Fruit fly (Drosophila melanogaster) whole organism, embryonic: ENCODE measurements around the gene eco.

ENCODE experiments used
- Blimp-1 ChIP-seq: fragments of 200-800 bp; sonication (Bioruptor generic); optimal IDR thresholded peaks from 3 replicates; lab custom pipeline; 2018; ENCODE audit warnings: missing biosample characterization, missing genetic modification characterization, mild to moderate bottlenecking, moderate library complexity, missing genetic modification reagents
- Bteb2 ChIP-seq: fragments of 200-800 bp; sonication (Bioruptor generic); optimal IDR thresholded peaks from 2 replicates; lab custom pipeline; 2016; ENCODE audit warnings: missing biosample characterization, missing genetic modification characterization
- CG10147 ChIP-seq: fragments of 200-800 bp; sonication (Bioruptor generic); optimal IDR thresholded peaks from 2 replicates; lab custom pipeline; 2019; ENCODE audit warnings: missing biosample characterization, mild to moderate bottlenecking, missing genetic modification characterization, moderate library complexity
- CG10462 ChIP-seq: fragments of 200-800 bp; sonication (Bioruptor generic); optimal IDR thresholded peaks from 2 replicates; lab custom pipeline; 2016; ENCODE audit warnings: missing biosample characterization, missing genetic modification characterization
- CG11504 ChIP-seq: fragments of 200-800 bp; sonication (Bioruptor generic); optimal IDR thresholded peaks from 3 replicates; lab custom pipeline; 2019; ENCODE audit warnings: missing biosample characterization, mild to moderate bottlenecking, missing genetic modification characterization, moderate library complexity
- CG11560 ChIP-seq: fragments of 200-800 bp; sonication (Bioruptor generic); IDR thresholded peaks from 3 replicates; pipeline ENCODE4 v1.3.6; 2022; ENCODE audit warnings: missing biosample characterization, missing genetic modification characterization
- CG12299 ChIP-seq: fragments of 200-800 bp; sonication (Bioruptor generic); optimal IDR thresholded peaks from 2 replicates; lab custom pipeline; 2018; ENCODE audit warnings: missing biosample characterization, mild to moderate bottlenecking, missing genetic modification characterization
- CG12769 ChIP-seq: fragments of 200-800 bp; sonication (Bioruptor generic); optimal IDR thresholded peaks from 2 replicates; lab custom pipeline; 2019; ENCODE audit warnings: missing biosample characterization, mild to moderate bottlenecking, missing genetic modification characterization, moderate library complexity
- CG14965 ChIP-seq: fragments of 200-800 bp; sonication (Bioruptor generic); optimal IDR thresholded peaks from 2 replicates; lab custom pipeline; 2016; ENCODE audit warnings: missing biosample characterization, missing genetic modification characterization, borderline replicate concordance
- CG15514 ChIP-seq: fragments of 200-800 bp; sonication (Bioruptor generic); optimal IDR thresholded peaks from 3 replicates; lab custom pipeline; 2017; ENCODE audit warnings: missing biosample characterization, missing genetic modification characterization, mild to moderate bottlenecking, moderate library complexity, missing genetic modification reagents
- CG18599 ChIP-seq: fragments of 200-800 bp; sonication (Bioruptor generic); optimal IDR thresholded peaks from 3 replicates; lab custom pipeline; 2017; ENCODE audit warnings: missing biosample characterization, missing genetic modification characterization, mild to moderate bottlenecking, moderate library complexity, missing genetic modification reagents
- CG2678 ChIP-seq: fragments of 200-800 bp; sonication (Bioruptor generic); optimal IDR thresholded peaks from 3 replicates; lab custom pipeline; 2019; ENCODE audit warnings: missing biosample characterization, mild to moderate bottlenecking, missing genetic modification characterization, moderate library complexity
- CG2875 ChIP-seq: fragments of 200-800 bp; sonication (Bioruptor generic); optimal IDR thresholded peaks from 2 replicates; lab custom pipeline; 2017; ENCODE audit warnings: missing biosample characterization, mild to moderate bottlenecking, missing genetic modification characterization, missing genetic modification reagents
- CG30020 ChIP-seq: fragments of 200-800 bp; optimal IDR thresholded peaks from 2 replicates; lab custom pipeline; 2019; ENCODE audit warnings: missing biosample characterization, mild to moderate bottlenecking, missing genetic modification characterization, moderate library complexity
- CG30403 ChIP-seq: fragments of 200-800 bp; sonication (Bioruptor generic); optimal IDR thresholded peaks from 3 replicates; lab custom pipeline; 2016; ENCODE audit warnings: missing biosample characterization, missing genetic modification characterization
- CG31441 ChIP-seq: fragments of 200-800 bp; sonication (Bioruptor generic); IDR thresholded peaks from 2 replicates; pipeline ENCODE4 v1.3.6; 2022; ENCODE audit warnings: missing biosample characterization, missing genetic modification characterization
- CG32767 ChIP-seq: fragments of 200-800 bp; sonication (Bioruptor generic); IDR thresholded peaks from 2 replicates; pipeline ENCODE4 v1.3.6; 2022; ENCODE audit warnings: missing biosample characterization, missing genetic modification characterization
- CG6654 ChIP-seq: fragments of 200-800 bp; sonication (Bioruptor generic); optimal IDR thresholded peaks from 2 replicates; lab custom pipeline; 2017; ENCODE audit warnings: missing biosample characterization, mild to moderate bottlenecking, missing genetic modification characterization
- CG6791 ChIP-seq: fragments of 200-800 bp; sonication (Bioruptor generic); IDR thresholded peaks from 3 replicates; pipeline ENCODE4 v1.3.6; 2022; ENCODE audit warnings: missing biosample characterization, missing genetic modification characterization; ENCODE audit not compliant: partially characterized antibody
- CG7357 ChIP-seq: fragments of 200-800 bp; sonication (Bioruptor generic); IDR thresholded peaks from 3 replicates; pipeline ENCODE4 v1.3.6; 2022; ENCODE audit warnings: missing biosample characterization, missing genetic modification characterization
- CG7372 ChIP-seq: fragments of 200-800 bp; sonication (Bioruptor generic); IDR thresholded peaks from 2 replicates; pipeline ENCODE4 v1.3.6; 2022; ENCODE audit warnings: missing biosample characterization, missing genetic modification characterization
- CG7556 ChIP-seq: fragments of 200-800 bp; sonication (Bioruptor generic); optimal IDR thresholded peaks from 2 replicates; lab custom pipeline; 2017; ENCODE audit warnings: missing biosample characterization, mild to moderate bottlenecking, missing genetic modification characterization
- CG7839 ChIP-seq: fragments of 200-800 bp; sonication (Bioruptor generic); optimal IDR thresholded peaks from 3 replicates; lab custom pipeline; 2018; ENCODE audit warnings: missing biosample characterization, mild to moderate bottlenecking, missing genetic modification characterization, moderate library complexity
- CG9727 ChIP-seq: fragments of 200-800 bp; sonication (Bioruptor generic); optimal IDR thresholded peaks from 3 replicates; lab custom pipeline; 2017; ENCODE audit warnings: missing biosample characterization, mild to moderate bottlenecking, missing genetic modification characterization
- Dad ChIP-seq: fragments of 200-800 bp; sonication (Bioruptor generic); optimal IDR thresholded peaks from 3 replicates; lab custom pipeline; 2016; ENCODE audit warnings: missing biosample characterization, missing genetic modification characterization
- Fer1 ChIP-seq: fragments of 200-800 bp; sonication (Bioruptor generic); optimal IDR thresholded peaks from 2 replicates; lab custom pipeline; 2017; ENCODE audit warnings: missing biosample characterization, mild to moderate bottlenecking, missing genetic modification characterization
- Gug ChIP-seq: fragments of 200-800 bp; sonication (Bioruptor generic); IDR thresholded peaks from 4 replicates; pipeline ENCODE4 v1.3.6; 2022; ENCODE audit warnings: missing biosample characterization, missing genetic modification characterization
- Hr51 ChIP-seq, 2 experiments: fragments of 200-800 bp; sonication (Bioruptor generic); optimal IDR thresholded peaks; 2 replicates in 1 of 2; 3 replicates in 1 of 2; lab custom pipeline; 2016 to 2018; ENCODE audit warnings: missing biosample characterization in 2 of 2, missing genetic modification characterization in 2 of 2, mild to moderate bottlenecking in 1 of 2, moderate library complexity in 1 of 2
- Jarid2 ChIP-seq: fragments of 200-800 bp; sonication (Bioruptor generic); optimal IDR thresholded peaks from 3 replicates; lab custom pipeline; 2017; ENCODE audit warnings: mild to moderate bottlenecking, missing biosample characterization, missing genetic modification reagents, missing genetic modification characterization
- Kr ChIP-seq: fragments of 200-800 bp; sonication (Bioruptor generic); optimal IDR thresholded peaks from 2 replicates; lab custom pipeline; 2017; ENCODE audit warnings: missing biosample characterization, mild to moderate bottlenecking, missing genetic modification characterization
- Nf-YC ChIP-seq: fragments of 200-800 bp; optimal IDR thresholded peaks from 3 replicates; lab custom pipeline; 2019; ENCODE audit warnings: missing biosample characterization, mild to moderate bottlenecking, missing genetic modification characterization, moderate library complexity
- Pdp1 ChIP-seq, 2 experiments: fragments of 200-800 bp; sonication (Bioruptor generic); optimal IDR thresholded peaks; 3 replicates each; lab custom pipeline; 2016; ENCODE audit warnings: missing biosample characterization in 2 of 2, missing genetic modification characterization in 2 of 2, mild to moderate bottlenecking in 1 of 2, moderate library complexity in 1 of 2
- Ptx1 ChIP-seq: fragments of 200-800 bp; sonication (Bioruptor generic); IDR thresholded peaks from 2 replicates; pipeline ENCODE4 v1.3.6; 2022; ENCODE audit warnings: missing biosample characterization, missing genetic modification characterization
- Sox100B ChIP-seq: fragments of 200-800 bp; sonication (Bioruptor generic); optimal IDR thresholded peaks from 3 replicates; lab custom pipeline; 2018; ENCODE audit warnings: missing biosample characterization, mild to moderate bottlenecking, missing genetic modification characterization
- Sox102F ChIP-seq: fragments of 200-800 bp; sonication (Bioruptor generic); optimal IDR thresholded peaks from 2 replicates; lab custom pipeline; 2018; ENCODE audit warnings: missing biosample characterization, mild to moderate bottlenecking, missing genetic modification characterization, moderate library complexity
- cwo ChIP-seq: fragments of 200-800 bp; sonication (Bioruptor generic); optimal IDR thresholded peaks from 3 replicates; lab custom pipeline; 2017; ENCODE audit warnings: missing biosample characterization, missing genetic modification characterization, mild to moderate bottlenecking, moderate library complexity, missing genetic modification reagents
- dmrt99B ChIP-seq: fragments of 200-800 bp; sonication (Bioruptor generic); optimal IDR thresholded peaks from 2 replicates; lab custom pipeline; 2018; ENCODE audit warnings: missing biosample characterization, mild to moderate bottlenecking, missing genetic modification characterization, moderate library complexity
- exex ChIP-seq: fragments of 200-800 bp; sonication (Bioruptor generic); optimal IDR thresholded peaks from 4 replicates; lab custom pipeline; 2018; ENCODE audit warnings: missing biosample characterization, mild to moderate bottlenecking, missing genetic modification characterization, moderate library complexity
- gce ChIP-seq: fragments of 200-800 bp; sonication (Bioruptor generic); IDR thresholded peaks from 3 replicates; pipeline ENCODE4 v1.3.6; 2022; ENCODE audit warnings: missing biosample characterization, missing genetic modification characterization
- gem ChIP-seq: fragments of 200-800 bp; sonication (Bioruptor generic); optimal IDR thresholded peaks from 2 replicates; lab custom pipeline; 2019; ENCODE audit warnings: missing biosample characterization, mild to moderate bottlenecking, missing genetic modification characterization, moderate library complexity
- mirr ChIP-seq: fragments of 200-800 bp; sonication (Bioruptor generic); optimal IDR thresholded peaks from 3 replicates; lab custom pipeline; 2018; ENCODE audit warnings: missing biosample characterization, mild to moderate bottlenecking, missing genetic modification characterization
- nmo ChIP-seq: fragments of 200-800 bp; sonication (Bioruptor generic); optimal IDR thresholded peaks from 2 replicates; lab custom pipeline; 2018; ENCODE audit warnings: missing biosample characterization, mild to moderate bottlenecking, missing genetic modification characterization, moderate library complexity
- phol ChIP-seq: fragments of 200-800 bp; sonication (Bioruptor generic); optimal IDR thresholded peaks from 3 replicates; lab custom pipeline; 2018; ENCODE audit warnings: missing biosample characterization, mild to moderate bottlenecking, missing genetic modification characterization, moderate library complexity
- run ChIP-seq: fragments of 200-800 bp; sonication (Bioruptor generic); optimal IDR thresholded peaks from 3 replicates; lab custom pipeline; 2018; ENCODE audit warnings: missing biosample characterization, mild to moderate bottlenecking, missing genetic modification characterization
- sens ChIP-seq: fragments of 200-800 bp; sonication (Bioruptor generic); peaks from one replicate; lab custom pipeline; 2016; ENCODE audit warnings: missing biosample characterization, missing genetic modification characterization
- sima ChIP-seq: fragments of 200-800 bp; sonication (Bioruptor generic); optimal IDR thresholded peaks from 2 replicates; lab custom pipeline; 2016; ENCODE audit warnings: missing biosample characterization, missing genetic modification characterization
- sr ChIP-seq: fragments of 200-800 bp; sonication (Bioruptor generic); IDR thresholded peaks from 3 replicates; pipeline ENCODE4 v1.3.6; 2022; ENCODE audit warnings: missing biosample characterization, missing genetic modification characterization
- z ChIP-seq: fragments of 200-800 bp; sonication (Bioruptor generic); IDR thresholded peaks from 3 replicates; pipeline ENCODE4 v1.3.6; 2022; ENCODE audit warnings: missing biosample characterization, missing genetic modification characterization
- zfh1 ChIP-seq: fragments of 200-800 bp; sonication (Bioruptor generic); IDR thresholded peaks from 3 replicates; pipeline ENCODE4 v1.3.6; 2022; ENCODE audit warnings: missing biosample characterization, missing genetic modification characterization

eco gene

DNA sequence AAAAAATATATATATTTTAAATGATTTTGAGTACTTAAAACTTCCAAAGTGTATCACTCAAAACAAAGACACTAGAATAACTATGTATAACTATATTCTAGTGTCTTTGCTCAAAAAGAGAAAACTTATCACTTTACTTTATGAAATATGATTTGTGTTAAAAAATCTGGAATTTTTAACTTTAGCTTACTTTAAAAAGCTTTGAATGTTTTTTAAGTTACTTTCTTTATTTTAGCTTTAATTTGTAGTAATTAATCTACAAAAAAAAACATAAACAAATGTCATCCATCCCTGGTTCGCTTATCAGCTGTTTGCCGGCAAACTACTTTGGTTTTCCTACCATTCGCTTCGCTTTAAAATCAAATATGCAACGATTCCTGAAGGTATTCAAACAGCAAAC, 19.4 kb downstream of the eco start, which contains the start of gene CG8607 (continued):
- TF ChIP-seq CG30020 (no peak), Nf-YC (tag; lab: Kevin White, UChicago) (no peak), sens (peak; percentile 15), Sox102F (no peak)

DNA sequence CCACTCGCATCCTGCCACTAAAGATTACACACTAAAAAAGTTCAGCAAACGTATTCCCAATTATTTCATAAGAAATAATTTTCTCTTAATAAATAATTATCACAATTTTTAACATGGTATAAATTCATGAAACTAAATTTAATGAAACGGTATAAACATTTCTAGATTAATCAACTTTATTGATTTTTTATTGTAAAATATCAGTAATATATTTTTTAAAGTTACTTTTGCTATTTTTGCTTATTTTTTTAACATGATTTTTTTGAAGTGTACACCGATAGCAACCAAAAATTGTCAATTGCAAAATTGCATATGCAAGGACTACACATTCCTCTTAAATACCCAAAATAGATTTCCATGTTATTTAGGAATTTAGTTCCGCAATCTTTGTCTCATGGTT, 25.0 kb downstream of the eco start:
- TF ChIP-seq CG7357 (GFP tag; lab: Robert Waterston, UW) (no peak), CG6654 (GFP tag; lab: Kevin White, UChicago) (no peak), CG7839 (tag; lab: Kevin White, UChicago) (peak; percentile 34), mirr (GFP tag; lab: Kevin White, UChicago) (no peak), CG15514 (GFP tag; lab: Kevin White, UChicago) (no peak), CG11504 (peak; percentile 49), sima (GFP tag; lab: Kevin White, UChicago) (no peak), Fer1 (peak; percentile 4), CG6791 (GFP tag; lab: Robert Waterston, UW) (no peak), Ptx1 (GFP tag; lab: Robert Waterston, UW) (no peak), CG14965 (GFP tag; lab: Kevin White, UChicago) (no peak), CG32767 (GFP tag; lab: Robert Waterston, UW) (no peak), phol (tag; lab: Kevin White, UChicago) (no peak), nmo (GFP tag; lab: Kevin White, UChicago) (no peak), run (no peak), CG7372 (GFP tag; lab: Robert Waterston, UW) (no peak), Gug (GFP tag; lab: Robert Waterston, UW) (no peak), CG2678 (tag; lab: Kevin White, UChicago) (peak; percentile 42), cwo (GFP tag; lab: Kevin White, UChicago) (peak; percentile 5), CG7556 (GFP tag; lab: Kevin White, UChicago) (peak; percentile 61), Sox102F (no peak), Sox100B (GFP tag; lab: Kevin White, UChicago) (no peak), CG9727 (GFP tag; lab: Kevin White, UChicago) (peak; percentile 17), dmrt99B (peak; percentile 45), CG10147 (no peak), Hr51 (GFP tag; optimal IDR thresholded peaks at IDR 0.05; lab: Kevin White, UChicago) (peak in 1 of 2 experiments; percentile 41), zfh1 (GFP tag; lab: Robert Waterston, UW) (no peak), Dad (GFP tag; lab: Kevin White, UChicago) (no peak), Kr (no peak), CG10462 (no peak), CG12769 (tag; lab: Kevin White, UChicago) (no peak), CG31441 (GFP tag; lab: Robert Waterston, UW) (0 out of 2 replicates have a peak, but pooled peaks have one; percentile 14), exex (tag; lab: Kevin White, UChicago) (no peak), CG12299 (tag; lab: Kevin White, UChicago) (no peak), z (GFP tag; lab: Robert Waterston, UW) (no peak), Blimp-1 (no peak), CG11560 (no peak), CG30403 (GFP tag; lab: Kevin White, UChicago) (peak; percentile 3), Jarid2 (no peak), gem (tag; lab: Kevin White, UChicago) (peak; percentile 51), CG18599 (peak; percentile 43), CG2875 (GFP tag; lab: Kevin White, UChicago) (no peak), gce (GFP tag; lab: Robert Waterston, UW) (no peak), Pdp1 (GFP tag; optimal IDR thresholded peaks at IDR 0.05; lab: Kevin White, UChicago) (no peak), sr (GFP tag; lab: Robert Waterston, UW) (no peak), Bteb2 (GFP tag; lab: Kevin White, UChicago) (no peak)
